Fruit fly (Drosophila melanogaster): ENCODE data around the gene CG10598.

Gene CG10598

DNA sequence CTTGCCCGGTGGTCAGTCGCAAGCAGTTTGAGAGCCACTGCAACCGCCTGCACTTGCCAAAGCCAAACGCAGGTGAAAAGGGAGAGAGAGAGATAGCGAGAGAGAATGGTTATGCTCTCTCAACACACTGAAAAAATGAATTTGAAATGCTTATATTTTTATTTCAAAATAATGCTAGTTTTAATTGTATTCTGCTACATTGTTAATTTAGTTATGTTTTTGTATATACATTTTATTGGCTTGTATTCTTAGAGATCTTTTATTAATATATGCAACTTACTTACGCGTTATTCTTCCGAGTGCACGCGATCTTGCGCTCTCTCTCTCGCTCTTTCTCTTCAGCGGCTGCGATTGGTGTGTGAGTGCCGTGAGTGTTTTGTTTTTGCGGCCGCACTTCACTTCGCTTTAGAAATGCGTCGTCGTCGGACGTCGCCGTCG is 48.2 kb downstream of the CG10598 start (continued):
- TF ChIP-seq CG3032 (tag; optimal IDR thresholded peaks at IDR 0.05), result peak; percentile 98
- peak; percentile 95 for TF ChIP-seq CG16779 (tag; optimal IDR thresholded peaks at IDR 0.05)
- TF ChIP-seq CG10669 (GFP tag; optimal IDR thresholded peaks at IDR 0.05), result peak; percentile 97
- TF ChIP-seq salr (GFP tag; optimal IDR thresholded peaks at IDR 0.05), result peak; percentile 89 to 93
- peak; percentile 84 for TF ChIP-seq Sox15 (GFP tag; optimal IDR thresholded peaks at IDR 0.05)
- TF ChIP-seq CG7368 (GFP tag; optimal IDR thresholded peaks at IDR 0.05), result peak; percentile 98
- TF ChIP-seq CG32006 (GFP tag; optimal IDR thresholded peaks at IDR 0.05), result no peak
- peak; percentile 38 for TF ChIP-seq CG4318 (GFP tag; optimal IDR thresholded peaks at IDR 0.05)
- TF ChIP-seq Sox14 (GFP tag; optimal IDR thresholded peaks at IDR 0.05), result peak; percentile 37
- TF ChIP-seq CG15336 (GFP tag; IDR thresholded peaks at IDR 0.05), result peak; percentile 100
- TF ChIP-seq cyc (GFP tag; optimal IDR thresholded peaks at IDR 0.05), result peak; percentile 98
- peak; percentile 31 for TF ChIP-seq vri (GFP tag; optimal IDR thresholded peaks at IDR 0.05)

DNA sequence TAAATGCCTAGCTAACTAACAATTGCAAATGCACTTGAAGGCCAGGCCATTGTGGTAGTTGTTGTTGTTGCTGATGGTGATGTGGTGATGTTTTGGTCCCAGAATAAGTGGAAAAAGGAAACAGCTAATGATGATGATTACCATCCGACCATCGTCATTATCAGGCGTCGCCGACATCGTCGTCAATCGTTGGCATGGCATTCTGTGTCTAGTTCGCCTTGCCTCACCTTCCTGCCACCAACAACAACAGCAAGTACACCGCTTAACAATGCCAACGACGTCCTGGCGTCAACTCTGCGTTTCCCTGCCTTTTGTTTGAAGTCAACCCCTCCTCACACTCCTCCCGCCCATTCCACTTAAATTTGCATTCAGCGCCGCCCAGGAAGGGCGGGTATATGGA is 49.1 kb downstream of the CG10598 start:
- TF ChIP-seq Ets21C (GFP tag; optimal IDR thresholded peaks at IDR 0.05), result no peak
- peak; percentile 38; the same call in 2 of the 3 replicates for TF ChIP-seq CG6163 (GFP tag; IDR thresholded peaks at IDR 0.05)

DNA sequence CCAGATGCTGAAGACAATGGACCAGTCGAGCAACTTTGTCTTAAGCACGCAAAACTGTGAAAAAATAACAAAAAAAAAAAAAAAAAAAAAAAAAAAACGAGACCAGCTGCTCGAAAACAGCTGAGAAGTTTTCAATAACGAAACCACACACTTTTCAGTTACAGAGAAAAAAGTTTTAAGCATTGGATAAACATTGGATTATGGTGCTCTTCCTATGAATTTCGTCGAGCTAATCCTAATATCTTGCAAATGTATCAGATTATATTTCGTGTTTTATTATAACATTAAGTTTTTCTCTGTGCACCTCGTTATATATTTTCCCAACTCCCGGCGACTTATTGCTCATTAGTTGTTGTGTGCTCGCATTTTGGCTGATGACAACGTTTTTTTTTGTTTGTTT is 50.1 kb downstream of the CG10598 start:
- no peak for TF ChIP-seq CG11762 (GFP tag; optimal IDR thresholded peaks at IDR 0.05; ENCODE audit: insufficient read depth)
- peak; percentile 22 for TF ChIP-seq CG6276 (GFP tag; optimal IDR thresholded peaks at IDR 0.05)
- no peak for TF ChIP-seq CG6808 (GFP tag; optimal IDR thresholded peaks at IDR 0.05)
- no peak for TF ChIP-seq CG6854 (GFP tag; optimal IDR thresholded peaks at IDR 0.05)
- TF ChIP-seq fd59A (GFP tag; optimal IDR thresholded peaks at IDR 0.05), result no peak
- TF ChIP-seq dsx (GFP tag; optimal IDR thresholded peaks at IDR 0.05; ENCODE audit: poor library complexity, severe bottlenecking), result no peak
- 0 out of 2 replicates have a peak, but pooled peaks have one; percentile 32 for TF ChIP-seq Gug (GFP tag; IDR thresholded peaks at IDR 0.05)
- TF ChIP-seq CG3919 (GFP tag; optimal IDR thresholded peaks at IDR 0.05), result peak; percentile 22
- TF ChIP-seq CG34406 (GFP tag; optimal IDR thresholded peaks at IDR 0.05), result peak; percentile 1
- no peak for TF ChIP-seq fd85E (GFP tag; optimal IDR thresholded peaks at IDR 0.05)
- TF ChIP-seq CG3032 (tag; optimal IDR thresholded peaks at IDR 0.05), result no peak
- peak; percentile 50 for TF ChIP-seq Eip78C (GFP tag)
- peak; percentile 46 for TF ChIP-seq svp (GFP tag)
- TF ChIP-seq fkh (GFP tag; optimal IDR thresholded peaks at IDR 0.05), result no peak
- no peak for TF ChIP-seq Ets96B (tag; optimal IDR thresholded peaks at IDR 0.05)
- no peak for TF ChIP-seq CG8632 (GFP tag; optimal IDR thresholded peaks at IDR 0.05)
- peak; percentile 35 for TF ChIP-seq Sox14 (GFP tag; optimal IDR thresholded peaks at IDR 0.05)
- TF ChIP-seq CG8119 (GFP tag; IDR thresholded peaks at IDR 0.05), result peak; percentile 73
- no peak for TF ChIP-seq spab (GFP tag; optimal IDR thresholded peaks at IDR 0.05)
- TF ChIP-seq topi (GFP tag; optimal IDR thresholded peaks at IDR 0.05), result peak; percentile 69
- TF ChIP-seq salr (GFP tag; optimal IDR thresholded peaks at IDR 0.05), result peak in 1 of 2 experiments; percentile 24
- TF ChIP-seq Hr38 (GFP tag; optimal IDR thresholded peaks at IDR 0.05), result no peak
- TF ChIP-seq achi (GFP tag; optimal IDR thresholded peaks at IDR 0.05), result peak; percentile 37
- peak; percentile 66 for TF ChIP-seq Lpt (GFP tag; optimal IDR thresholded peaks at IDR 0.05)
- TF ChIP-seq CG16779 (tag; optimal IDR thresholded peaks at IDR 0.05), result no peak
- TF ChIP-seq CG10631 (GFP tag; optimal IDR thresholded peaks at IDR 0.05), result peak; percentile 31
- no peak for TF ChIP-seq Eip93F (GFP tag; optimal IDR thresholded peaks at IDR 0.05)
- peak; percentile 15 for TF ChIP-seq CG31627 (GFP tag; optimal IDR thresholded peaks at IDR 0.05)
- TF ChIP-seq Blimp-1 (GFP tag; optimal IDR thresholded peaks at IDR 0.05), result no peak
- 0 out of 2 replicates have a peak, but pooled peaks have one; percentile 16 for TF ChIP-seq CG11294 (GFP tag; IDR thresholded peaks at IDR 0.05)
- TF ChIP-seq CG6792 (GFP tag; optimal IDR thresholded peaks at IDR 0.05), result no peak
- TF ChIP-seq ss (GFP tag; optimal IDR thresholded peaks at IDR 0.05), result peak in 1 of 2 experiments; percentile 5
- no peak for TF ChIP-seq CG10669 (GFP tag; optimal IDR thresholded peaks at IDR 0.05)
- no peak for TF ChIP-seq Ets21C (GFP tag; optimal IDR thresholded peaks at IDR 0.05)
- TF ChIP-seq lz (GFP tag; optimal IDR thresholded peaks at IDR 0.05), result peak; percentile 31
- TF ChIP-seq CG6163 (GFP tag; IDR thresholded peaks at IDR 0.05), result peak; percentile 74
- TF ChIP-seq pdm3 (GFP tag; optimal IDR thresholded peaks at IDR 0.05), result peak; percentile 49
- peak; percentile 48 for TF ChIP-seq cyc (GFP tag; optimal IDR thresholded peaks at IDR 0.05)
- TF ChIP-seq OdsH (GFP tag; optimal IDR thresholded peaks at IDR 0.05), result peak; percentile 39
- no peak for TF ChIP-seq CG8319 (GFP tag; optimal IDR thresholded peaks at IDR 0.05)
- peak; percentile 62 for TF ChIP-seq Hr4 (GFP tag; optimal IDR thresholded peaks at IDR 0.05)
